Worm (Caenorhabditis elegans) whole organism, L2 larva: ENCODE results near the gene mtch-1.

Source experiments
- C34F6.9 ChIP-seq: fragments of 150-350 bp; optimal IDR thresholded peaks from 2 replicates; lab custom pipeline; 2014; ENCODE audit warnings: missing biosample characterization, missing genetic modification characterization
- F13H6.1 ChIP-seq: sonication (generic microtip); optimal IDR thresholded peaks from 2 replicates; lab custom pipeline; 2016; ENCODE audit warnings: missing genetic modification characterization, missing compliant biosample characterization
- crh-2 ChIP-seq: sonication (generic microtip); optimal IDR thresholded peaks from 2 replicates; lab custom pipeline; 2017; ENCODE audit warnings: missing biosample characterization, missing genetic modification characterization
- elt-1 ChIP-seq: fragments of 150-350 bp; optimal IDR thresholded peaks from 2 replicates; lab custom pipeline; 2014; ENCODE audit warnings: missing biosample characterization, missing genetic modification characterization
- lin-13 ChIP-seq: fragments of 150-350 bp; optimal IDR thresholded peaks from 2 replicates; lab custom pipeline; 2014; ENCODE audit warnings: missing biosample characterization, missing genetic modification reagents, missing genetic modification characterization
- lin-39 ChIP-seq: fragments of 150-350 bp; optimal IDR thresholded peaks from 2 replicates; lab custom pipeline; 2014; ENCODE audit warnings: missing biosample characterization, missing genetic modification reagents, missing genetic modification characterization
- lsy-2 ChIP-seq, 2 experiments: fragments of 150-350 bp in 1 of 2; sonication (generic microtip) in 1 of 2; optimal IDR thresholded peaks; 2 replicates each; lab custom pipeline; 2014 to 2017; ENCODE audit warnings: missing biosample characterization in 2 of 2, missing genetic modification characterization in 2 of 2
- mab-5 ChIP-seq: fragments of 150-350 bp; optimal IDR thresholded peaks from 2 replicates; lab custom pipeline; 2014; ENCODE audit warnings: missing biosample characterization, missing genetic modification characterization
- mbf-1 ChIP-seq: sonication (generic microtip); optimal IDR thresholded peaks from 2 replicates; lab custom pipeline; 2017; ENCODE audit warnings: missing biosample characterization, missing genetic modification characterization
- mdl-1 ChIP-seq, 2 experiments: fragments of 150-350 bp in 1 of 2; sonication (generic microtip) in 1 of 2; optimal IDR thresholded peaks; 2 replicates each; lab custom pipeline; 2017; ENCODE audit warnings: missing biosample characterization in 2 of 2, missing genetic modification characterization in 2 of 2
- nhr-11 ChIP-seq: fragments of 150-350 bp; optimal IDR thresholded peaks from 2 replicates; lab custom pipeline; 2014; ENCODE audit warnings: missing biosample characterization, missing genetic modification characterization
- nhr-129 ChIP-seq: fragments of 150-350 bp; optimal IDR thresholded peaks from 2 replicates; lab custom pipeline; 2014; ENCODE audit warnings: missing biosample characterization, missing genetic modification characterization
- nhr-6 ChIP-seq: fragments of 150-350 bp; optimal IDR thresholded peaks from 2 replicates; lab custom pipeline; 2014; ENCODE audit warnings: missing biosample characterization, missing genetic modification characterization
- sma-9 ChIP-seq, 2 experiments: fragments of 150-350 bp in 1 of 2; sonication (generic microtip) in 1 of 2; optimal IDR thresholded peaks; 2 replicates each; lab custom pipeline; 2014 to 2016; ENCODE audit warnings: missing genetic modification characterization in 2 of 2, mild to moderate bottlenecking in 1 of 2, missing biosample characterization in 1 of 2, missing compliant biosample characterization in 1 of 2, missing genetic modification reagents in 1 of 2, moderate library complexity in 1 of 2
- snpc-4 ChIP-seq: fragments of 150-350 bp; optimal IDR thresholded peaks from 2 replicates; lab custom pipeline; 2014; ENCODE audit warnings: missing biosample characterization, missing genetic modification characterization
- unc-62 ChIP-seq: fragments of 150-350 bp; optimal IDR thresholded peaks from 2 replicates; lab custom pipeline; 2014; ENCODE audit warnings: missing biosample characterization, missing genetic modification reagents, missing genetic modification characterization
- ztf-1 ChIP-seq: fragments of 200-800 bp; sonication (Bioruptor generic); conservative IDR thresholded peaks from 2 replicates; pipeline ENCODE4 v1.3.6; 2022; ENCODE audit warnings: missing genetic modification characterization, missing compliant biosample characterization
- ztf-11 ChIP-seq: sonication (generic microtip); optimal IDR thresholded peaks from 2 replicates; lab custom pipeline; 2017; ENCODE audit warnings: missing biosample characterization, missing genetic modification characterization
- ztf-4 ChIP-seq: fragments of 150-350 bp; optimal IDR thresholded peaks from 2 replicates; lab custom pipeline; 2014; ENCODE audit warnings: missing biosample characterization, missing genetic modification characterization

The mtch-1 gene

ce11 chrII:7323317-7323716, 50.6 kb downstream of the mtch-1 start:
- peak in 1 of 2 experiments; percentile 48 for TF ChIP-seq lsy-2 (tag; optimal IDR thresholded peaks at IDR 0.05; lab: Kevin White, UChicago)
- no peak for TF ChIP-seq nhr-11 (tag; lab: Kevin White, UChicago)
- peak; percentile 82 for TF ChIP-seq nhr-129
- TF ChIP-seq F13H6.1 (tag; lab: Kevin White, UChicago) = peak; percentile 83
- TF ChIP-seq sma-9 (GFP tag; optimal IDR thresholded peaks at IDR 0.05; lab: Kevin White, UChicago) = peak; percentile 84
- no peak for TF ChIP-seq sma-9 (tag; optimal IDR thresholded peaks at IDR 0.05; lab: Kevin White, UChicago)
- TF ChIP-seq crh-2 = peak; percentile 22
- no peak for TF ChIP-seq elt-1 (tag; lab: Kevin White, UChicago)
- TF ChIP-seq snpc-4 (tag; lab: Kevin White, UChicago) = no peak
- TF ChIP-seq mdl-1 (tag; optimal IDR thresholded peaks at IDR 0.05; lab: Kevin White, UChicago) = peak in 1 of 2 experiments; percentile 25
- TF ChIP-seq C34F6.9 (tag; lab: Kevin White, UChicago) = peak; percentile 57
- no peak for TF ChIP-seq ztf-1 (GFP tag; lab: Robert Waterston, UW)
- peak; percentile 63 for TF ChIP-seq ztf-4
- peak; percentile 53 for TF ChIP-seq nhr-6 (tag; lab: Kevin White, UChicago)
- no peak for TF ChIP-seq unc-62
- TF ChIP-seq lin-13 = peak; percentile 18
- TF ChIP-seq lin-39 (tag; lab: Kevin White, UChicago) = no peak
- no peak for TF ChIP-seq mab-5 (tag; lab: Kevin White, UChicago)
- no peak for TF ChIP-seq ztf-11 (tag; lab: Kevin White, UChicago)
- no peak for TF ChIP-seq mbf-1
